Worm (Caenorhabditis elegans) whole organism, L1 larva: ENCODE results near the gene hot-1.

Experiments
- ceh-82 ChIP-seq, 3 experiments: fragments of 150-350 bp in 1 of 3; sonication (generic microtip) in 2 of 3; optimal IDR thresholded peaks; 2 replicates each; lab custom pipeline; 2014 to 2017; ENCODE audit warnings: missing biosample characterization in 3 of 3, missing genetic modification characterization in 3 of 3
- fkh-10 ChIP-seq: sonication (generic microtip); optimal IDR thresholded peaks from 2 replicates; lab custom pipeline; 2017; ENCODE audit warnings: missing biosample characterization, missing genetic modification reagents, missing genetic modification characterization
- hlh-17 ChIP-seq: fragments of 200-800 bp; sonication (Bioruptor generic); optimal IDR thresholded peaks from 2 replicates; lab custom pipeline; 2018; ENCODE audit warnings: missing genetic modification characterization, mild to moderate bottlenecking, missing compliant biosample characterization, moderate library complexity, borderline replicate concordance

DNA sequence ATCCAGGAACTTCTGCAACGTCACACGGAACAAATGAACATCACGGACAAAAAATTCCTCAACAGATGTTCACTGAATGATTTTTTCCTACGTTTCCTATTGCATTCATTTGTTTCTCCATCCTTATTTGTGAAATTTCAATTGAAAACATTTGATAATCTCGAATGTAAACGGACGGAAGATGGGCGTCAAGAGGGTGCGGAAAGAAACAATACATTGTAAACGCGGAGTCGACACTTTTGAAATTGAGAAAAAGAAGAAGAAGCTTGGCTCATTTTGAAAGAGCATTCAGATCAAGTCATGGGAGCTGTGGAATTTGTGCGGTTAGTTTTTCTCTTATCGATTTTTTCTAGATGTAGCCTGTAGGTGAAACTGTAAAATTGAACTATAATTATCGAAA lies 42.1 kb downstream of the hot-1 start, which contains the start of gene C47E8.9:
- TF ChIP-seq ceh-82 (tag; optimal IDR thresholded peaks at IDR 0.05; lab: Kevin White, UChicago) (no peak), hlh-17 (GFP tag; lab: Kevin White, UChicago) (no peak), fkh-10 (GFP tag; lab: Kevin White, UChicago) (no peak)
